Fruit fly (Drosophila melanogaster) whole organism: ENCODE measurements around the gene CG12010.

Experiments
- Dll ChIP-seq: fragments of >200 bp; optimal IDR thresholded peaks from 2 replicates; lab custom pipeline; 2017
- EcR ChIP-seq, 2 experiments: fragments of >200 bp; optimal IDR thresholded peaks; 2 replicates each; lab custom pipeline; 2017; ENCODE audit warnings: missing biosample characterization in 2 of 2, missing genetic modification characterization in 2 of 2, missing genetic modification reagents in 2 of 2
- pan ChIP-seq: fragments of >200 bp; optimal IDR thresholded peaks from 2 replicates; lab custom pipeline; 2017
- psq ChIP-seq: fragments of >200 bp; optimal IDR thresholded peaks from 2 replicates; lab custom pipeline; 2017

DNA sequence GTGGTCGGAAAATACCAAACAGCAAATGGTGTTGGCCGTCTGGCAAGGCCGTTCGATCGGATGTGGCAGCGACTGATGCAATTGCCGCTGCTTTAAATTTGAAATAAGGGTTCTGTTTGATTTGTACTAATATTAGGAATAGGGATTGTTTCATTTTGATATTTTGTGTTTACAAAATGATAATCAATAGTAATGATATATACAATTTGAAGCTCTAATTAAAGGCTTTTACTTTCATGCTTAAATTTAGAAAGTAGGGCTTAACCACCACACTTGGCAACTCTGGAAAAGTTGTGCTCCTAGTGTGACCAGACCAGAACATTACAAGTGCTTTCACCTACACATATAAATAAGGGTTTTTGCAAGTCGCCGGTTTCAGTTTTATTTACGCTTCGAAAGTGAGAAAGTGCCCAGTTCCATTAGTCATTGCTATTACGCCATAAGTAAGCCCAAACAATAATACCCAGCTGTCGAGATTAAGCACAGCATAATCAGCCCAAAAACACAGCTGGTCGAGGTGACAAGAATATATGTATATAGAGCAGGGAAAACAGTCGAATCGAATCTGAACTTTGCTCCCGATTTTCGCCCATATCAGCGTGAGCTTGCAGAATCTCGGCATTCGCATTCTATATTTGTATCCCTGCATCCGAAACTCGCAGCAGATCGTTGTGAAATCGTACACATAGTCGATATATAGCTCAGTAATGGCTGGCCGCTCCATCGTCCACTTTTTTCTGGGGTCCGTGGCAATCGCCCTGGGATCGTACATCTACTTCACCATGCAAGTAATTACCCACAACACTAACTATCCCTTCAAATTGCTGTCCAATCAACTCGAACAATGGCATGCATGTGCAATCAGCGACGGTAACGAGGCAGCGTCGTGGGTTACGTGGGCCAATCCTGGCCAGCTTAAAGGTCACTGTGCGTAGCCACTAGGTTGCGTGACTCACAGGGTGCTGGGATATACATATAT is 47.9 kb upstream of the CG12010 start, which contains the start of gene Gtpx:
- TF ChIP-seq psq (lab: Kevin White, UChicago) (no peak), EcR (GFP tag; optimal IDR thresholded peaks at IDR 0.05; lab: Kevin White, UChicago) (no peak), pan (lab: Kevin White, UChicago) (no peak), Dll (lab: Kevin White, UChicago) (no peak)
